Fruit fly (Drosophila melanogaster) whole organism, embryonic: Measurements from ENCODE around the gene ftz-f1.

Experiments used
- Ada2b ChIP-seq: fragments of 200-800 bp; sonication (Bioruptor generic); IDR thresholded peaks from 2 replicates; pipeline ENCODE4 v1.3.6; 2022; ENCODE audit warnings: missing biosample characterization, missing genetic modification characterization
- Adf1 ChIP-seq: fragments of 200-800 bp; sonication (Bioruptor generic); IDR thresholded peaks from 2 replicates; pipeline ENCODE4 v1.3.6; 2022; ENCODE audit warnings: missing biosample characterization, missing genetic modification characterization
- Atf6 ChIP-seq: fragments of 200-800 bp; sonication (Bioruptor generic); IDR thresholded peaks from 2 replicates; pipeline ENCODE4 v1.3.6; 2022; ENCODE audit warnings: missing biosample characterization, missing genetic modification characterization
- BtbVII ChIP-seq: fragments of 200-800 bp; sonication (Bioruptor generic); optimal IDR thresholded peaks from 3 replicates; lab custom pipeline; 2017; ENCODE audit warnings: missing biosample characterization, mild to moderate bottlenecking, missing genetic modification characterization
- CG10147 ChIP-seq: fragments of 200-800 bp; sonication (Bioruptor generic); optimal IDR thresholded peaks from 2 replicates; lab custom pipeline; 2019; ENCODE audit warnings: missing biosample characterization, mild to moderate bottlenecking, missing genetic modification characterization, moderate library complexity
- CG11093 ChIP-seq: fragments of 200-800 bp; sonication (Bioruptor generic); IDR thresholded peaks from 3 replicates; pipeline ENCODE4 v1.3.6; 2022; ENCODE audit warnings: missing biosample characterization, missing genetic modification characterization
- CG12219 ChIP-seq: fragments of 200-800 bp; sonication (Bioruptor generic); optimal IDR thresholded peaks from 3 replicates; lab custom pipeline; 2018; ENCODE audit warnings: missing biosample characterization, mild to moderate bottlenecking, missing genetic modification characterization
- CG12942 ChIP-seq: fragments of 200-800 bp; sonication (Bioruptor generic); optimal IDR thresholded peaks from 3 replicates; lab custom pipeline; 2016; ENCODE audit warnings: missing biosample characterization, missing genetic modification characterization
- CG13296 ChIP-seq: fragments of 200-800 bp; sonication (Bioruptor generic); optimal IDR thresholded peaks from 3 replicates; lab custom pipeline; 2018; ENCODE audit warnings: missing biosample characterization, mild to moderate bottlenecking, missing genetic modification characterization
- CG13775 ChIP-seq: fragments of 200-800 bp; sonication (Bioruptor generic); optimal IDR thresholded peaks from 3 replicates; lab custom pipeline; 2017; ENCODE audit warnings: missing biosample characterization, mild to moderate bottlenecking, missing genetic modification characterization
- CG14014 ChIP-seq: fragments of 200-800 bp; sonication (Bioruptor generic); IDR thresholded peaks from 2 replicates; pipeline ENCODE4 v1.3.6; 2022; ENCODE audit warnings: missing biosample characterization, missing genetic modification characterization
- CG17328 ChIP-seq: fragments of 200-800 bp; sonication (Bioruptor generic); IDR thresholded peaks from 2 replicates; pipeline ENCODE4 v1.3.6; 2022; ENCODE audit warnings: missing biosample characterization, missing genetic modification characterization
- CG17829 ChIP-seq: fragments of 200-800 bp; optimal IDR thresholded peaks from 2 replicates; lab custom pipeline; 2019; ENCODE audit warnings: missing biosample characterization, mild to moderate bottlenecking, missing genetic modification characterization, moderate library complexity
- CG18262 ChIP-seq: fragments of 200-800 bp; optimal IDR thresholded peaks from 3 replicates; lab custom pipeline; 2019; ENCODE audit warnings: missing biosample characterization, mild to moderate bottlenecking, missing genetic modification characterization, moderate library complexity
- CG2875 ChIP-seq: fragments of 200-800 bp; sonication (Bioruptor generic); optimal IDR thresholded peaks from 2 replicates; lab custom pipeline; 2017; ENCODE audit warnings: missing biosample characterization, mild to moderate bottlenecking, missing genetic modification characterization, missing genetic modification reagents
- CG3726 ChIP-seq: fragments of 200-800 bp; sonication (Bioruptor generic); IDR thresholded peaks from 3 replicates; pipeline ENCODE4, ENCODE4 v1.3.6; 2022; ENCODE audit warnings: missing biosample characterization, missing genetic modification characterization
- CG43689 ChIP-seq: fragments of 200-800 bp; sonication (Bioruptor generic); IDR thresholded peaks from 2 replicates; pipeline ENCODE4 v1.3.6; 2022; ENCODE audit warnings: missing biosample characterization, missing genetic modification characterization
- CG7556 ChIP-seq: fragments of 200-800 bp; sonication (Bioruptor generic); optimal IDR thresholded peaks from 2 replicates; lab custom pipeline; 2017; ENCODE audit warnings: missing biosample characterization, mild to moderate bottlenecking, missing genetic modification characterization
- CG7745 ChIP-seq: fragments of 200-800 bp; sonication (Bioruptor generic); optimal IDR thresholded peaks from 2 replicates; lab custom pipeline; 2018; ENCODE audit warnings: missing biosample characterization, mild to moderate bottlenecking, missing genetic modification characterization, moderate library complexity
- CkIIα-i1 ChIP-seq: fragments of 200-800 bp; sonication (Bioruptor generic); IDR thresholded peaks from 2 replicates; pipeline ENCODE4 v1.3.6; 2022; ENCODE audit warnings: missing biosample characterization, missing genetic modification characterization
- Dfd ChIP-seq, 2 experiments: fragments of >200 bp; optimal IDR thresholded peaks; 2 replicates each; lab custom pipeline; 2017; ENCODE audit warnings: missing biosample characterization in 2 of 2, missing genetic modification characterization in 2 of 2
- Dp ChIP-seq: fragments of 200-800 bp; sonication (Bioruptor generic); optimal IDR thresholded peaks from 2 replicates; lab custom pipeline; 2018; ENCODE audit warnings: missing biosample characterization, mild to moderate bottlenecking, missing genetic modification characterization, moderate library complexity
- Hr78 ChIP-seq, 2 experiments: fragments of 200-800 bp in 1 of 2; fragments of >200 bp in 1 of 2; sonication (Bioruptor generic) in 1 of 2; optimal IDR thresholded peaks; 2 replicates each; lab custom pipeline; 2017 to 2019; ENCODE audit warnings: missing biosample characterization in 2 of 2, missing genetic modification characterization in 2 of 2, mild to moderate bottlenecking in 1 of 2, moderate library complexity in 1 of 2
- Nf-YB ChIP-seq: fragments of 200-800 bp; sonication (Bioruptor generic); optimal IDR thresholded peaks from 3 replicates; lab custom pipeline; 2019; ENCODE audit warnings: missing biosample characterization, mild to moderate bottlenecking, missing genetic modification characterization, moderate library complexity
- Oaz ChIP-seq: fragments of 200-800 bp; sonication (Bioruptor generic); IDR thresholded peaks from 2 replicates; pipeline ENCODE4 v1.3.6; 2022; ENCODE audit warnings: missing biosample characterization, missing genetic modification characterization
- Pdp1 ChIP-seq, 2 experiments: fragments of 200-800 bp; sonication (Bioruptor generic); optimal IDR thresholded peaks; 3 replicates each; lab custom pipeline; 2016; ENCODE audit warnings: missing biosample characterization in 2 of 2, missing genetic modification characterization in 2 of 2, mild to moderate bottlenecking in 1 of 2, moderate library complexity in 1 of 2
- Poxn ChIP-seq: fragments of 200-800 bp; sonication (Bioruptor generic); IDR thresholded peaks from 2 replicates; pipeline ENCODE4 v1.3.6; 2022; ENCODE audit warnings: missing biosample characterization, missing genetic modification characterization
- Sry-δ ChIP-seq: fragments of 200-800 bp; sonication (Bioruptor generic); optimal IDR thresholded peaks from 2 replicates; lab custom pipeline; 2016; ENCODE audit warnings: missing biosample characterization, missing genetic modification characterization
- Tbp ChIP-seq: fragments of >200 bp; optimal IDR thresholded peaks from 2 replicates; lab custom pipeline; 2018; ENCODE audit warnings: missing biosample characterization, missing genetic modification characterization
- Xbp1 ChIP-seq: fragments of 200-800 bp; sonication (Bioruptor generic); optimal IDR thresholded peaks from 3 replicates; lab custom pipeline; 2016; ENCODE audit warnings: missing biosample characterization, mild to moderate bottlenecking, missing genetic modification characterization
- ac ChIP-seq: fragments of 200-800 bp; sonication (Bioruptor generic); optimal IDR thresholded peaks from 3 replicates; lab custom pipeline; 2017; ENCODE audit warnings: missing biosample characterization, mild to moderate bottlenecking, missing genetic modification characterization
- bsh ChIP-seq, 2 experiments: fragments of 200-800 bp; sonication (Bioruptor generic); optimal IDR thresholded peaks; 2 replicates each; lab custom pipeline; 2017 to 2018; ENCODE audit warnings: mild to moderate bottlenecking in 2 of 2, missing biosample characterization in 2 of 2, missing genetic modification characterization in 2 of 2, moderate library complexity in 1 of 2
- fd64A ChIP-seq: fragments of 200-800 bp; sonication (Bioruptor generic); optimal IDR thresholded peaks from 3 replicates; lab custom pipeline; 2018; ENCODE audit warnings: missing biosample characterization, mild to moderate bottlenecking, missing genetic modification characterization
- ftz-f1 ChIP-seq: fragments of 200-800 bp; sonication (Bioruptor generic); optimal IDR thresholded peaks from 2 replicates; lab custom pipeline; 2016; ENCODE audit warnings: missing biosample characterization, missing genetic modification characterization
- gem ChIP-seq: fragments of 200-800 bp; sonication (Bioruptor generic); optimal IDR thresholded peaks from 2 replicates; lab custom pipeline; 2019; ENCODE audit warnings: missing biosample characterization, mild to moderate bottlenecking, missing genetic modification characterization, moderate library complexity
- h ChIP-seq: fragments of >200 bp; optimal IDR thresholded peaks from 2 replicates; lab custom pipeline; 2017
- her ChIP-seq: fragments of 200-800 bp; sonication (Bioruptor generic); optimal IDR thresholded peaks from 2 replicates; lab custom pipeline; 2016; ENCODE audit warnings: missing biosample characterization, missing genetic modification characterization
- klu ChIP-seq: fragments of 200-800 bp; sonication (Bioruptor generic); IDR thresholded peaks from 2 replicates; pipeline ENCODE4 v1.3.6; 2022; ENCODE audit warnings: missing biosample characterization, missing genetic modification characterization
- mirr ChIP-seq: fragments of 200-800 bp; sonication (Bioruptor generic); optimal IDR thresholded peaks from 3 replicates; lab custom pipeline; 2018; ENCODE audit warnings: missing biosample characterization, mild to moderate bottlenecking, missing genetic modification characterization
- pfk ChIP-seq: fragments of 200-800 bp; sonication (Bioruptor generic); optimal IDR thresholded peaks from 2 replicates; lab custom pipeline; 2018; ENCODE audit warnings: missing biosample characterization, mild to moderate bottlenecking, missing genetic modification characterization, moderate library complexity
- run ChIP-seq: fragments of 200-800 bp; sonication (Bioruptor generic); optimal IDR thresholded peaks from 3 replicates; lab custom pipeline; 2018; ENCODE audit warnings: missing biosample characterization, mild to moderate bottlenecking, missing genetic modification characterization
- schlank ChIP-seq: fragments of 200-800 bp; sonication (Bioruptor generic); optimal IDR thresholded peaks from 2 replicates; lab custom pipeline; 2018; ENCODE audit warnings: missing biosample characterization, mild to moderate bottlenecking, missing genetic modification characterization
- sisA ChIP-seq: fragments of 200-800 bp; sonication (Bioruptor generic); IDR thresholded peaks from 2 replicates; pipeline ENCODE4 v1.3.6; 2022; ENCODE audit warnings: missing biosample characterization, missing genetic modification characterization
- slou ChIP-seq: fragments of 200-800 bp; sonication (Bioruptor generic); optimal IDR thresholded peaks from 3 replicates; lab custom pipeline; 2016; ENCODE audit warnings: missing biosample characterization, missing genetic modification characterization
- sqz ChIP-seq: fragments of 200-800 bp; sonication (Bioruptor generic); optimal IDR thresholded peaks from 3 replicates; lab custom pipeline; 2018; ENCODE audit warnings: missing biosample characterization, mild to moderate bottlenecking, missing genetic modification characterization
- sr ChIP-seq: fragments of 200-800 bp; sonication (Bioruptor generic); IDR thresholded peaks from 3 replicates; pipeline ENCODE4 v1.3.6; 2022; ENCODE audit warnings: missing biosample characterization, missing genetic modification characterization
- tll ChIP-seq, 2 experiments: fragments of 200-800 bp in 1 of 2; fragments of >200 bp in 1 of 2; sonication (Bioruptor generic) in 1 of 2; optimal IDR thresholded peaks; 2 replicates each; lab custom pipeline; 2017 to 2019; ENCODE audit warnings: missing biosample characterization in 2 of 2, missing genetic modification characterization in 2 of 2, mild to moderate bottlenecking in 1 of 2, moderate library complexity in 1 of 2
- wor ChIP-seq: fragments of 200-800 bp; sonication (Bioruptor generic); IDR thresholded peaks from 2 replicates; pipeline ENCODE4 v1.3.6; 2022; ENCODE audit warnings: missing biosample characterization, missing genetic modification characterization

Gene ftz-f1

DNA sequence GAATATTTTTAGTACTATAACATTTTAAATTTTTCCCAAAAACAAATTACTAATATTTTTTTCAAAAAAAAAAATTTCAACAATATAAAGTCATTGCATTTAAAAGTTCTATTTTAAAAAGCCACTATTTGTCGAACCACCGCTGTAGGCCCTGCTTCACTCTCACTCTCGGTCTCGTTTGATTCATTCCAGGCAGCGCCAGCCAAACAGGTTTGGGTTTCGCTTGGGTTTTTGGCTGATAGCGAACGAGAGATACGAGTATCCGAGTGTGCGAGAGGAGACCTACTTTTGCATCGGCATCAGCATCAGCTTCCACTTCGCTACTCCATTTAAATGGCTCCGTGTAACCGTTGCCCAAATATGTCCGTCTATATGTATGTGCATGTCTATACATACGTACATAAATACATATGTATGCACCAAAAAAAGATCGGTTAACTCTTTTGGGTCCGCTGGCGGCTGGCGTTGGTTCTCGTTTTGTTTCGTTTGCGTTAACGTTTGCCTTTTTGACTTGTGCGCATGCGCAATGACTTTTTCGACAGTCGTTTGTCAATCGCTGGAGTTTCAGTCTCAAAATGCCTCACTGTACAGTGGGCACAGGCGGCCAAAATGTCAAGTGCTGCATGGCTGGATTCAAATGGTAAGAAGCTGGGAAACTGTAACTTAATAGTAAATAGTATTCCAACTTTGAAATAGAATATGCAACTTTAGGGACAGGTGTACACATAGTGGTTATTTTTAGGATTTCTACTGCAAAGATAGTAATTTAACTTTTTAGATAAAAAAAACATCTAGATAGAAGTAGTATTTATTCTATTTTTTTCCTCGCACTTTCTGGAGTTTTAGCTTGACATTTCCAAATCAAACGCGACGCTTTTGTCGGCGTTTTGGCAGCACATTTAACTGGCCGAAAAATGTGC lies 32.1 kb downstream of the ftz-f1 start (continued):
- TF ChIP-seq sisA (GFP tag; lab: Robert Waterston, UW) (peak; percentile 45; the same call in 1 of the 2 replicates), Pdp1 (GFP tag; optimal IDR thresholded peaks at IDR 0.05; lab: Kevin White, UChicago) (peak; percentile 34 to 54), CG17829 (peak; percentile 53), CG11093 (GFP tag; lab: Robert Waterston, UW) (peak; percentile 66; the same call in 2 of the 3 replicates), her (peak; percentile 26), klu (GFP tag; lab: Robert Waterston, UW) (0 out of 2 replicates have a peak, but pooled peaks have one; percentile 35), CG12942 (GFP tag; lab: Kevin White, UChicago) (peak; percentile 34), bsh (GFP tag; optimal IDR thresholded peaks at IDR 0.05; lab: Kevin White, UChicago) (no peak), Adf1 (no peak), CG3726 (GFP tag; lab: Robert Waterston, UW) (0 out of 3 replicates have a peak, but pooled peaks have one; percentile 30), CG13775 (GFP tag; lab: Kevin White, UChicago) (peak; percentile 39), ac (GFP tag; lab: Kevin White, UChicago) (no peak), CG13296 (GFP tag; lab: Kevin White, UChicago) (peak; percentile 81), Sry-δ (GFP tag; lab: Kevin White, UChicago) (no peak), CG10147 (GFP tag; lab: Kevin White, UChicago) (peak; percentile 47), fd64A (GFP tag; lab: Kevin White, UChicago) (no peak), CG18262 (tag; lab: Kevin White, UChicago) (peak; percentile 70), mirr (no peak), Oaz (GFP tag; lab: Robert Waterston, UW) (peak; percentile 25), CG14014 (GFP tag; lab: Robert Waterston, UW) (peak; percentile 5; the same call in 1 of the 2 replicates), wor (GFP tag; lab: Robert Waterston, UW) (peak; percentile 73), CG43689 (GFP tag; lab: Robert Waterston, UW) (peak; percentile 70), ftz-f1 (GFP tag; lab: Kevin White, UChicago) (no peak), Ada2b (peak; percentile 74), Nf-YB (peak; percentile 48), schlank (no peak), gem (tag; lab: Kevin White, UChicago) (peak; percentile 88), h (lab: Kevin White, UChicago) (no peak), CG7745 (tag; lab: Kevin White, UChicago) (no peak), sr (GFP tag; lab: Robert Waterston, UW) (no peak), Dfd (GFP tag; optimal IDR thresholded peaks at IDR 0.05; lab: Kevin White, UChicago) (no peak), slou (GFP tag; lab: Kevin White, UChicago) (peak; percentile 30), CG2875 (GFP tag; lab: Kevin White, UChicago) (no peak), run (tag; lab: Kevin White, UChicago) (peak; percentile 73), CkIIα-i1 (GFP tag; lab: Robert Waterston, UW) (no peak), CG17328 (GFP tag; lab: Robert Waterston, UW) (peak; percentile 33; the same call in 1 of the 2 replicates), tll (GFP tag; optimal IDR thresholded peaks at IDR 0.05; lab: Kevin White, UChicago) (no peak), Poxn (GFP tag; lab: Robert Waterston, UW) (no peak), Xbp1 (GFP tag; lab: Kevin White, UChicago) (peak; percentile 75), Dp (GFP tag; lab: Kevin White, UChicago) (no peak), pfk (no peak), Tbp (GFP tag; lab: Kevin White, UChicago) (no peak), sqz (GFP tag; lab: Kevin White, UChicago) (peak; percentile 70), CG12219 (GFP tag; lab: Kevin White, UChicago) (peak; percentile 55), Atf6 (GFP tag; lab: Robert Waterston, UW) (peak; percentile 33; the same call in 1 of the 2 replicates), CG7556 (peak; percentile 87), Hr78 (GFP tag; optimal IDR thresholded peaks at IDR 0.05; lab: Kevin White, UChicago) (peak in 1 of 2 experiments; percentile 48), BtbVII (GFP tag; lab: Kevin White, UChicago) (peak; percentile 62)
